Fruit fly (Drosophila melanogaster): Measurements from ENCODE around the gene skd.
A peak's percentile ranks its signal among the peaks of the same experiment; 100 is the strongest.

Gene skd

DNA sequence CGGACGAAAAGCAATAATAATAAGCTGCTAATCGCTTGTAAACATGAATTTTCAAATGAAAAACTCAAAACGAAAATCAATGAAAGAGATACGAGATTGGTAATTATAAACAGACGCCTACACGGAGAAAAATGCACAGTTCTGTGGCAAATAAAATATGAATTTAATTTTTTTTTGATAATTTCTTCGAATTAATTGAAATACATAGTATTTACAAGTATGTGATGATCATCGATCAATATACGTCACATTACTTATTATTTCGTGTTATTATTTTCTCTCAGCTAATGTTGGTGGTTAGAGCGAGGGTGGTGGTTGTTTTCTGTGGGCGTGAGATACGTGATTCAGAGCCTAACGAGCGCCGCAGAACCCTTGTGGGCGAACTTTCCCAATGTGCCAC, 26.5 kb upstream of the skd start (continued):
- TF ChIP-seq Hand (GFP tag; optimal IDR thresholded peaks at IDR 0.05) (no peak), CG2712 (tag; optimal IDR thresholded peaks at IDR 0.05) (peak; percentile 84), ewg (GFP tag; optimal IDR thresholded peaks at IDR 0.05) (peak; percentile 58), CG11723 (GFP tag; optimal IDR thresholded peaks at IDR 0.05) (peak; percentile 62), CG10959 (GFP tag; IDR thresholded peaks at IDR 0.05) (no peak), CG12769 (tag; optimal IDR thresholded peaks at IDR 0.05) (peak; percentile 56), stwl (tag; optimal IDR thresholded peaks at IDR 0.05) (no peak), CG15073 (GFP tag; optimal IDR thresholded peaks at IDR 0.05) (no peak), CG18619 (GFP tag; optimal IDR thresholded peaks at IDR 0.05) (peak; percentile 52), CG18764 (GFP tag; optimal IDR thresholded peaks at IDR 0.05) (peak; percentile 62), NC2α (GFP tag; optimal IDR thresholded peaks at IDR 0.05) (no peak), CG16813 (GFP tag; IDR thresholded peaks at IDR 0.05; ENCODE audit: partially characterized antibody) (no peak), corto (GFP tag; optimal IDR thresholded peaks at IDR 0.05) (no peak), CG11695 (GFP tag; IDR thresholded peaks at IDR 0.05) (peak; percentile 81), nerfin-1 (tag; optimal IDR thresholded peaks at IDR 0.05) (peak; percentile 63), CG31365 (tag; optimal IDR thresholded peaks at IDR 0.05) (peak; percentile 18), Sry-δ (GFP tag; optimal IDR thresholded peaks at IDR 0.05) (peak; percentile 2), Taf1 (GFP tag; IDR thresholded peaks at IDR 0.05) (peak; percentile 35; the same call in 1 of the 2 replicates), CG2116 (GFP tag; optimal IDR thresholded peaks at IDR 0.05) (peak; percentile 26), CG34422 (GFP tag; IDR thresholded peaks at IDR 0.05) (peak; percentile 77), CG18262 (tag; optimal IDR thresholded peaks at IDR 0.05) (peak; percentile 78), Atf3 (GFP tag; optimal IDR thresholded peaks at IDR 0.05) (peak; percentile 63), bigmax (GFP tag; optimal IDR thresholded peaks at IDR 0.05) (no peak), fd102C (GFP tag; optimal IDR thresholded peaks at IDR 0.05) (no peak), CG4730 (GFP tag; IDR thresholded peaks at IDR 0.05) (peak; percentile 41; the same call in 1 of the 2 replicates), caup (GFP tag; optimal IDR thresholded peaks at IDR 0.05; ENCODE audit: severe bottlenecking) (peak; percentile 50), CG9817 (tag; optimal IDR thresholded peaks at IDR 0.05) (peak; percentile 44), nom (GFP tag; optimal IDR thresholded peaks at IDR 0.05) (no peak), ro (GFP tag; IDR thresholded peaks at IDR 0.05) (no peak), Xbp1 (GFP tag; optimal IDR thresholded peaks at IDR 0.05) (peak; percentile 76), CG10979 (tag; optimal IDR thresholded peaks at IDR 0.05) (peak; percentile 81), YL-1 (GFP tag; optimal IDR thresholded peaks at IDR 0.05) (peak; percentile 2), MBD-R2 (GFP tag; IDR thresholded peaks at IDR 0.05) (peak; percentile 29; the same call in 1 of the 2 replicates), ERR (GFP tag; optimal IDR thresholded peaks at IDR 0.05) (no peak), salm (tag; optimal IDR thresholded peaks at IDR 0.05) (peak; percentile 73), NC2β (GFP tag; optimal IDR thresholded peaks at IDR 0.05) (peak; percentile 57), sd (tag; optimal IDR thresholded peaks at IDR 0.05) (peak; percentile 3), CG9609 (GFP tag; optimal IDR thresholded peaks at IDR 0.05) (peak; percentile 54), Chrac-16 (GFP tag; optimal IDR thresholded peaks at IDR 0.05) (peak; percentile 50), h (optimal IDR thresholded peaks at IDR 0.05) (no peak), kni (GFP tag; optimal IDR thresholded peaks at IDR 0.05) (no peak), CG2199 (GFP tag; IDR thresholded peaks at IDR 0.05) (peak; percentile 67; the same call in 1 of the 3 replicates), zfh1 (GFP tag; IDR thresholded peaks at IDR 0.05) (peak; percentile 83), CG3847 (GFP tag; IDR thresholded peaks at IDR 0.05) (peak; percentile 37), hkb (optimal IDR thresholded peaks at IDR 0.05) (no peak), hkb (GFP tag; IDR thresholded peaks at IDR 0.05) (peak; percentile 89), Bdp1 (GFP tag; optimal IDR thresholded peaks at IDR 0.05) (peak; percentile 49), CG13296 (GFP tag; optimal IDR thresholded peaks at IDR 0.05) (peak; percentile 4), CG6683 (GFP tag; optimal IDR thresholded peaks at IDR 0.05) (peak; percentile 25), CG15514 (GFP tag; optimal IDR thresholded peaks at IDR 0.05) (peak; percentile 59), dpn (GFP tag; optimal IDR thresholded peaks at IDR 0.05) (peak; percentile 73 to 76)
